Fruit fly (Drosophila melanogaster): ENCODE data around the gene CG14566.

dm6 chr3L:21731104-21731600, 9.0 kb downstream of the CG14566 start, which contains the start of gene CG14569:
- no peak for TF ChIP-seq br (GFP tag; optimal IDR thresholded peaks at IDR 0.05)
- no peak for TF ChIP-seq rgr (GFP tag; optimal IDR thresholded peaks at IDR 0.05)
